Worm (Caenorhabditis elegans) whole organism, L4 larva: ENCODE measurements around the gene C06C6.9.

Experiments
- R02D3.7 ChIP-seq: fragments of 150-350 bp; sonication (generic microtip); optimal IDR thresholded peaks from 3 replicates; lab custom pipeline; 2014; ENCODE audit warnings: missing biosample characterization, missing genetic modification characterization
- Y48G9A.11 ChIP-seq: fragments of 200-800 bp; sonication (Bioruptor generic); IDR thresholded peaks from 2 replicates; pipeline ENCODE4 v1.3.6; 2022; ENCODE audit warnings: missing genetic modification reagents, missing genetic modification characterization, missing compliant biosample characterization
- ZK337.2 ChIP-seq: fragments of 200-800 bp; sonication (Bioruptor generic); IDR thresholded peaks from 2 replicates; pipeline ENCODE4 v1.3.6; 2022; ENCODE audit warnings: missing genetic modification reagents, missing genetic modification characterization, missing compliant biosample characterization
- aha-1 ChIP-seq: fragments of 150-350 bp; peaks from one replicate; lab custom pipeline; 2014; ENCODE audit warnings: missing biosample characterization, missing genetic modification characterization
- aly-2 ChIP-seq: sonication (generic microtip); optimal IDR thresholded peaks from 2 replicates; lab custom pipeline; 2018; ENCODE audit warnings: missing biosample characterization, missing genetic modification characterization
- ama-1 ChIP-seq: fragments of 150-350 bp; optimal IDR thresholded peaks from 2 replicates; lab custom pipeline; 2014; ENCODE audit warnings: inconsistent platforms, mixed read lengths
- arid-1 ChIP-seq: fragments of 200-800 bp; sonication (Bioruptor generic); conservative IDR thresholded peaks from 2 replicates; pipeline ENCODE4 v1.3.6; 2022; ENCODE audit warnings: missing genetic modification reagents, missing genetic modification characterization, missing compliant biosample characterization
- ceh-44 ChIP-seq: fragments of 200-800 bp; sonication (Bioruptor generic); IDR thresholded peaks from 2 replicates; pipeline ENCODE4 v1.3.6; 2022; ENCODE audit warnings: missing genetic modification reagents, missing genetic modification characterization, missing compliant biosample characterization
- ceh-62 ChIP-seq: sonication (generic microtip); optimal IDR thresholded peaks from 2 replicates; lab custom pipeline; 2017; ENCODE audit warnings: missing biosample characterization, missing genetic modification characterization
- cey-2 ChIP-seq: sonication (generic microtip); optimal IDR thresholded peaks from 3 replicates; lab custom pipeline; 2017; ENCODE audit warnings: missing genetic modification characterization, mild to moderate bottlenecking, missing compliant biosample characterization, antibody characterized with exemption, borderline replicate concordance; ENCODE audit not compliant: insufficient read depth
- ctbp-1 ChIP-seq: fragments of 200-800 bp; sonication (Bioruptor generic); IDR thresholded peaks from 2 replicates; pipeline ENCODE4 v1.3.6; 2022; ENCODE audit warnings: missing genetic modification reagents, missing genetic modification characterization, missing compliant biosample characterization
- daf-16 ChIP-seq, 3 experiments: sonication (generic microtip); optimal IDR thresholded peaks; 2 replicates each; lab custom pipeline; 2016 to 2017; ENCODE audit warnings: missing genetic modification characterization in 3 of 3, missing genetic modification reagents in 3 of 3, mild to moderate bottlenecking in 2 of 3, missing compliant biosample characterization in 2 of 3, missing biosample characterization in 1 of 3, moderate library complexity in 1 of 3
- daf-19 ChIP-seq: fragments of 200-800 bp; sonication (Bioruptor generic); conservative IDR thresholded peaks from 2 replicates; pipeline ENCODE4 v1.3.6; 2022; ENCODE audit warnings: missing genetic modification characterization, missing compliant biosample characterization
- daf-8 ChIP-seq: fragments of 200-800 bp; sonication (Bioruptor generic); IDR thresholded peaks from 2 replicates; pipeline ENCODE4 v1.3.6; 2022; ENCODE audit warnings: missing genetic modification characterization, missing compliant biosample characterization
- dmd-8 ChIP-seq: fragments of 200-800 bp; sonication (Bioruptor generic); IDR thresholded peaks from 2 replicates; pipeline ENCODE4 v1.3.6; 2022; ENCODE audit warnings: missing genetic modification characterization, missing compliant biosample characterization
- egl-43 ChIP-seq: fragments of 200-800 bp; sonication (Bioruptor generic); IDR thresholded peaks from 2 replicates; pipeline ENCODE4 v1.3.6; 2022; ENCODE audit warnings: missing genetic modification reagents, missing genetic modification characterization, missing compliant biosample characterization
- lin-1 ChIP-seq: fragments of 200-800 bp; sonication (Bioruptor generic); IDR thresholded peaks from 2 replicates; pipeline ENCODE4 v1.3.6; 2022; ENCODE audit warnings: missing genetic modification reagents, missing genetic modification characterization, missing compliant biosample characterization
- lin-13 ChIP-seq: fragments of 150-350 bp; optimal IDR thresholded peaks from 2 replicates; lab custom pipeline; 2014; ENCODE audit warnings: missing biosample characterization, missing genetic modification reagents, missing genetic modification characterization
- lir-3 ChIP-seq: sonication (generic microtip); optimal IDR thresholded peaks from 2 replicates; lab custom pipeline; 2016; ENCODE audit warnings: mild to moderate bottlenecking, missing genetic modification characterization, missing compliant biosample characterization
- lsy-2 ChIP-seq, 2 experiments: fragments of 150-350 bp in 1 of 2; sonication (generic microtip) in 1 of 2; optimal IDR thresholded peaks; 2 replicates each; lab custom pipeline; 2014 to 2017; ENCODE audit warnings: missing biosample characterization in 2 of 2, missing genetic modification characterization in 2 of 2
- mep-1 ChIP-seq: fragments of 150-350 bp; sonication (generic microtip); optimal IDR thresholded peaks from 3 replicates; lab custom pipeline; 2014; ENCODE audit warnings: missing biosample characterization, missing genetic modification characterization
- mes-2 ChIP-seq: sonication (generic microtip); optimal IDR thresholded peaks from 2 replicates; lab custom pipeline; 2016; ENCODE audit warnings: missing genotype, mild to moderate bottlenecking, missing genetic modification characterization, missing compliant biosample characterization; ENCODE audit not compliant: poor library complexity, severe bottlenecking
- mxl-2 ChIP-seq: fragments of 200-800 bp; sonication (Bioruptor generic); conservative IDR thresholded peaks from 2 replicates; pipeline ENCODE4 v1.3.6; 2022; ENCODE audit warnings: missing genetic modification reagents, missing genetic modification characterization, missing compliant biosample characterization
- mxl-3 ChIP-seq: fragments of 200-800 bp; sonication (Bioruptor generic); optimal IDR thresholded peaks from 2 replicates; lab custom pipeline; 2018; ENCODE audit warnings: mild to moderate bottlenecking, missing genetic modification characterization, missing compliant biosample characterization
- nhr-10 ChIP-seq: fragments of 150-350 bp; optimal IDR thresholded peaks from 2 replicates; lab custom pipeline; 2014; ENCODE audit warnings: missing biosample characterization, missing genetic modification characterization
- nhr-102 ChIP-seq: sonication (generic microtip); optimal IDR thresholded peaks from 2 replicates; lab custom pipeline; 2016; ENCODE audit warnings: mild to moderate bottlenecking, missing genetic modification characterization, moderate library complexity, missing compliant biosample characterization
- nhr-11 ChIP-seq: fragments of 150-350 bp; optimal IDR thresholded peaks from 2 replicates; lab custom pipeline; 2014; ENCODE audit warnings: missing biosample characterization, missing genetic modification characterization
- nhr-41 ChIP-seq: fragments of 200-800 bp; sonication (Bioruptor generic); IDR thresholded peaks from 2 replicates; pipeline ENCODE4 v1.3.6; 2022; ENCODE audit warnings: missing genetic modification reagents, missing genetic modification characterization, missing compliant biosample characterization
- nhr-42 ChIP-seq: fragments of 200-800 bp; sonication (Bioruptor generic); IDR thresholded peaks from 2 replicates; pipeline ENCODE4 v1.3.6; 2022; ENCODE audit warnings: missing genetic modification characterization, missing compliant biosample characterization
- php-3 ChIP-seq: fragments of 200-800 bp; sonication (Bioruptor generic); IDR thresholded peaks from 2 replicates; pipeline ENCODE4 v1.3.6; 2022; ENCODE audit warnings: missing genetic modification reagents, missing genetic modification characterization, missing compliant biosample characterization
- saeg-2 ChIP-seq: fragments of 200-800 bp; sonication (Bioruptor generic); IDR thresholded peaks from 2 replicates; pipeline ENCODE4 v1.3.6; 2022; ENCODE audit warnings: missing genetic modification reagents, missing genetic modification characterization, missing compliant biosample characterization
- set-16 ChIP-seq: fragments of 200-800 bp; sonication (Bioruptor generic); IDR thresholded peaks from 2 replicates; pipeline ENCODE4 v1.3.6; 2022; ENCODE audit warnings: missing genetic modification reagents, missing genetic modification characterization, missing compliant biosample characterization
- skn-1 ChIP-seq: fragments of 150-350 bp; optimal IDR thresholded peaks from 2 replicates; lab custom pipeline; 2014; ENCODE audit warnings: missing biosample characterization, missing genetic modification characterization
- spr-1 ChIP-seq: sonication (generic microtip); optimal IDR thresholded peaks from 2 replicates; lab custom pipeline; 2016; ENCODE audit warnings: mild to moderate bottlenecking, missing genetic modification characterization, missing compliant biosample characterization
- spr-3 ChIP-seq: fragments of 200-800 bp; sonication (Bioruptor generic); optimal IDR thresholded peaks from 2 replicates; lab custom pipeline; 2018; ENCODE audit warnings: mild to moderate bottlenecking, missing genetic modification characterization, missing compliant biosample characterization
- zag-1 ChIP-seq: fragments of 150-350 bp; optimal IDR thresholded peaks from 2 replicates; lab custom pipeline; 2014; ENCODE audit warnings: missing biosample characterization, missing genetic modification characterization
- zfp-2 ChIP-seq: sonication (generic microtip); optimal IDR thresholded peaks from 2 replicates; lab custom pipeline; 2016; ENCODE audit warnings: mild to moderate bottlenecking, missing genetic modification characterization, missing compliant biosample characterization
- ztf-11 ChIP-seq: fragments of 150-350 bp; optimal IDR thresholded peaks from 2 replicates; lab custom pipeline; 2014; ENCODE audit warnings: missing biosample characterization, missing genetic modification characterization

Gene C06C6.9

ce11 chrV:15955497-15955896, 41.1 kb downstream of the C06C6.9 start, which contains the start of gene srh-186:
Gene srh-186 (plus strand): TSS chrV:15955797.
- TF ChIP-seq aha-1, result peak; percentile 29
- TF ChIP-seq cey-2 (tag; lab: Kevin White, UChicago), result no peak
- no peak for TF ChIP-seq zfp-2 (tag; lab: Kevin White, UChicago)

ce11 chrV:15954932-15955331, 41.6 kb downstream of the C06C6.9 start, which contains the start of gene srw-57:
Gene srw-57 (minus strand): TSS chrV:15955032.
- TF ChIP-seq nhr-11 (no peak), skn-1 (tag; lab: Kevin White, UChicago) (no peak), lsy-2 (tag; optimal IDR thresholded peaks at IDR 0.05; lab: Kevin White, UChicago) (no peak), spr-3 (GFP tag; lab: Kevin White, UChicago) (no peak), ceh-44 (GFP tag; lab: Robert Waterston, UW) (no peak), nhr-42 (GFP tag; lab: Robert Waterston, UW) (no peak), daf-16 (GFP tag; optimal IDR thresholded peaks at IDR 0.05; lab: Kevin White, UChicago) (no peak), daf-16 (tag; optimal IDR thresholded peaks at IDR 0.05; lab: Kevin White, UChicago) (no peak), ceh-62 (tag; lab: Kevin White, UChicago) (no peak), ZK337.2 (GFP tag; lab: Robert Waterston, UW) (no peak), zfp-2 (tag; lab: Kevin White, UChicago) (no peak), R02D3.7 (tag; lab: Kevin White, UChicago) (no peak), ctbp-1 (no peak), lin-13 (no peak), egl-43 (GFP tag; lab: Robert Waterston, UW) (no peak)
- TF ChIP-seq, all 104 proteins: peak for 0

ce11 chrV:15952762-15953161, 43.8 kb downstream of the C06C6.9 start, which contains the start of gene srw-56:
Gene srw-56 (minus strand): TSS chrV:15952862.
- TF ChIP-seq aha-1 (no peak), daf-8 (GFP tag; lab: Robert Waterston, UW) (no peak), ztf-11 (tag; lab: Kevin White, UChicago) (no peak), mxl-2 (GFP tag; lab: Robert Waterston, UW) (no peak), php-3 (no peak), mxl-3 (GFP tag; lab: Kevin White, UChicago) (no peak), nhr-102 (tag; lab: Kevin White, UChicago) (no peak), dmd-8 (GFP tag; lab: Robert Waterston, UW) (no peak), arid-1 (GFP tag; lab: Robert Waterston, UW) (no peak), mes-2 (tag; lab: Kevin White, UChicago) (no peak), nhr-10 (tag; lab: Kevin White, UChicago) (no peak)

- TF ChIP-seq spr-1 (tag; lab: Kevin White, UChicago) (no peak), ZK337.2 (GFP tag; lab: Robert Waterston, UW) (no peak), set-16 (GFP tag; lab: Robert Waterston, UW) (no peak), daf-19 (no peak), lin-1 (no peak), egl-43 (GFP tag; lab: Robert Waterston, UW) (no peak), nhr-11 (no peak), ama-1 (lab: Kevin White, UChicago) (no peak), R02D3.7 (tag; lab: Kevin White, UChicago) (no peak), saeg-2 (GFP tag; lab: Robert Waterston, UW) (no peak), spr-3 (GFP tag; lab: Kevin White, UChicago) (no peak), mep-1 (tag; lab: Kevin White, UChicago) (no peak), Y48G9A.11 (GFP tag; lab: Robert Waterston, UW) (no peak), ceh-62 (tag; lab: Kevin White, UChicago) (no peak), lir-3 (tag; lab: Kevin White, UChicago) (no peak), aly-2 (tag; lab: Kevin White, UChicago) (no peak), mxl-3 (GFP tag; lab: Kevin White, UChicago) (no peak), nhr-41 (GFP tag; lab: Robert Waterston, UW) (no peak), zag-1 (tag; lab: Kevin White, UChicago) (no peak)
These were observed 45.7 kb downstream of the C06C6.9 start, which contains the start of gene srw-59 for ce11 chrV:15950903-15951302. Gene srw-59 (minus strand): TSS chrV:15951003.
